Worm (Caenorhabditis elegans): ENCODE data around the gene abf-5.

DNA sequence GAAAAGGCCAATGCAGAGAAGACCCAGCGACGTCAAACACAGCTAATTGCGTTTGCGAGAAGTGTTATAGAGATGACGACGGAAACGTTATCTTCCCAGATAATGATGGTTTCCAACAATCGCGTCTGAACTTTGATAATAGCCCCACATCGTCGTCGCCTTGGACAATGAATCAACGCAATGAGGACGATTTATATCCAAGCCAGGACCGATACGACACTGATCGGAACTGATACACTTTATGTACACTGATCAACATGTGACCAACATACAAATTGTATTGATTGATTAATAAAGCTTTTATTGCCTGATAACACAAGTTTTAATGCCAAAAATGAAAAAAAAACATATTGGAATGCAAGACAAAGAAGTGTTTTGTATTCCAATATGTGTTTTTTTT, 421 bp downstream of the abf-5 start:
- TF ChIP-seq lin-13 (GFP tag; optimal IDR thresholded peaks at IDR 0.05): no peak
- no peak for TF ChIP-seq alr-1 (tag; optimal IDR thresholded peaks at IDR 0.05; ENCODE audit: borderline replicate concordance)
- TF ChIP-seq lin-15B (tag; optimal IDR thresholded peaks at IDR 0.05): no peak
- no peak for TF ChIP-seq nhr-76 (tag; optimal IDR thresholded peaks at IDR 0.05)
- TF ChIP-seq isw-1 (GFP tag; IDR thresholded peaks at IDR 0.05): no peak
- no peak for TF ChIP-seq nhr-12 (tag; optimal IDR thresholded peaks at IDR 0.05)
- TF ChIP-seq C34B4.2 (tag; optimal IDR thresholded peaks at IDR 0.05): no peak
- TF ChIP-seq hlh-4 (tag; optimal IDR thresholded peaks at IDR 0.05): no peak
- TF ChIP-seq egl-27 (tag; optimal IDR thresholded peaks at IDR 0.05): no peak
